Worm (Caenorhabditis elegans): ENCODE measurements around the gene K11H12.7.
A peak's percentile ranks its signal among the peaks of the same experiment; 100 is the strongest.

K11H12.7 gene

ce11 chrIV:625947-626548 is 39.3 kb upstream of the K11H12.7 start:
- TF ChIP-seq lin-39 (tag; optimal IDR thresholded peaks at IDR 0.05): no peak
- no peak for TF ChIP-seq fkh-4 (tag; optimal IDR thresholded peaks at IDR 0.05; ENCODE audit: borderline replicate concordance)
- TF ChIP-seq pqm-1 (tag; optimal IDR thresholded peaks at IDR 0.05): no peak
- peak; percentile 3 for TF ChIP-seq lin-14 (GFP tag; optimal IDR thresholded peaks at IDR 0.05)
- no peak for TF ChIP-seq fkh-10 (GFP tag; optimal IDR thresholded peaks at IDR 0.05)
- TF ChIP-seq unc-98 (GFP tag; IDR thresholded peaks at IDR 0.05): no peak

DNA sequence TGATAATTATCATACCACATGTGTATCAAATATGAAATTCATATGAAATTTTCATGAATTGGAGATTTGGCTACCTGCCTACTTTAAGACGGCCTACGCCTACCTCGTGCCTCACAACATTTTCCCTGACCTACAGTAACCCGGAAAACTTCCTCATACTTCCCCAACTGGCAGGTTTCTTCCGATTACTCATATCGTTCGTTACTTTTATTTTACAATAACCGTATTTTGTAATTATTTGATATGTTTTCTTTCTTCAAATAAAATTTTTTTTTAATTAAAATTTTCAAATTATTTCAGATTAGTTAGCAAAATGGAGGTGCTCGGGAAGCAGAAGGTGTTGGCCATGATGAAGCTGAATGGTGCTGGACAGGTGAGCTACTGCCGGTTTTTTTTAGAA is 38.1 kb upstream of the K11H12.7 start, which contains the start of gene nhr-76:
Gene nhr-76, plus strand, starts transcription at position 301 of the 400 bp plus-strand sequence.
- TF ChIP-seq zag-1 (tag; optimal IDR thresholded peaks at IDR 0.05) (no peak), ces-1 (GFP tag; optimal IDR thresholded peaks at IDR 0.05) (no peak), fkh-4 (tag; optimal IDR thresholded peaks at IDR 0.05; ENCODE audit: borderline replicate concordance) (no peak), ceh-63 (GFP tag; optimal IDR thresholded peaks at IDR 0.05) (no peak), skn-1 (tag; optimal IDR thresholded peaks at IDR 0.05) (no peak)

- TF ChIP-seq irx-1 (tag; optimal IDR thresholded peaks at IDR 0.05) (no peak), nhr-85 (tag) (no peak), unc-62 (GFP tag; optimal IDR thresholded peaks at IDR 0.05) (no peak), efl-3 (GFP tag; optimal IDR thresholded peaks at IDR 0.05) (no peak), pag-3 (tag; optimal IDR thresholded peaks at IDR 0.05; ENCODE audit: borderline replicate concordance, insufficient read depth) (no peak), grh-1 (GFP tag; IDR thresholded peaks at IDR 0.05) (no peak), Y116A8C.19 (tag; optimal IDR thresholded peaks at IDR 0.05; ENCODE audit: borderline replicate concordance) (no peak)
Measured at ce11 chrIV:630598-630997, 34.7 kb upstream of the K11H12.7 start.

- TF ChIP-seq C34B4.2 (tag; optimal IDR thresholded peaks at IDR 0.05) (no peak), alr-1 (tag; optimal IDR thresholded peaks at IDR 0.05; ENCODE audit: borderline replicate concordance) (no peak), C16A3.4 (tag; optimal IDR thresholded peaks at IDR 0.05) (no peak), nhr-85 (tag) (peak; percentile 29), irx-1 (tag; optimal IDR thresholded peaks at IDR 0.05) (no peak), zag-1 (tag; optimal IDR thresholded peaks at IDR 0.05) (no peak), mdl-1 (tag; optimal IDR thresholded peaks at IDR 0.05) (no peak), ztf-11 (tag; optimal IDR thresholded peaks at IDR 0.05) (no peak), nhr-237 (tag; optimal IDR thresholded peaks at IDR 0.05) (no peak)
Measured at ce11 chrIV:631869-632268, 33.5 kb upstream of the K11H12.7 start.

DNA sequence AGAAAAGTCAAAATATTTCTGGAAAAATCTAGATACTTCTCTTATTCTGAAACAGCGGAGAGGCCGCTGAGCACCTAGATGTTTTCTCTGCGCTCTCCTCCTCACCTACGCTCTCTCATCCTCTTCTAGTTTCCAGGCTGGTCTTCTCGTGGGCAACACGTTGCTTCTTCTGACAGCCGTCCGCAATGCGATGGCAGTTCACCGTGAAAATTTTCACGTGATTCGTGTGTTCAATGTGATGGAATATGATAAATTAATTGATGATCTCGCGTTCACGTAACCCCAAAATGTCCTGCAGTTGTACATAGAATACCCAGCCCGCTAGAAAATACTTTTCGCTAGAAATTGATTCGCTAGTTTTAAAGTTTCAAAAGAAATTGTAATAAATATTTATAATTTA is 31.8 kb upstream of the K11H12.7 start:
- no peak for TF ChIP-seq fkh-10 (GFP tag; optimal IDR thresholded peaks at IDR 0.05)
- TF ChIP-seq nhr-85 (tag): no peak
- no peak for TF ChIP-seq irx-1 (tag; optimal IDR thresholded peaks at IDR 0.05)
- no peak for TF ChIP-seq jun-1 (tag; optimal IDR thresholded peaks at IDR 0.05)
- TF ChIP-seq ceh-8 (GFP tag; optimal IDR thresholded peaks at IDR 0.05): no peak
- TF ChIP-seq sup-37 (GFP tag; optimal IDR thresholded peaks at IDR 0.05): no peak
- TF ChIP-seq nhr-11 (tag; optimal IDR thresholded peaks at IDR 0.05): no peak
- no peak for TF ChIP-seq tlp-1 (tag; optimal IDR thresholded peaks at IDR 0.05)
- TF ChIP-seq skn-1 (tag; optimal IDR thresholded peaks at IDR 0.05): no peak
- no peak for TF ChIP-seq nhr-12 (tag; optimal IDR thresholded peaks at IDR 0.05)

- TF ChIP-seq lin-14 (GFP tag; optimal IDR thresholded peaks at IDR 0.05) (peak; percentile 18), ama-1 (optimal IDR thresholded peaks at IDR 0.05) (no peak), dsc-1 (tag; optimal IDR thresholded peaks at IDR 0.05) (peak; percentile 33), pax-3 (tag; optimal IDR thresholded peaks at IDR 0.05) (peak; percentile 59)
Measured at ce11 chrIV:639167-639566, 26.2 kb upstream of the K11H12.7 start.

Data from whole organism, L1 larva.